Worm (Caenorhabditis elegans): ENCODE data around the gene K12H6.9.
A peak's percentile ranks its signal among the peaks of the same experiment; 100 is the strongest.

Gene K12H6.9

ce11 chrII:2807674-2808206, 16.5 kb upstream of the K12H6.9 start, which contains the start of gene K12H6.12:
Gene K12H6.12, plus strand, starts transcription at chrII:2808156.
- peak; percentile 58 for TF ChIP-seq pha-4 (tag; optimal IDR thresholded peaks at IDR 0.05)
- TF ChIP-seq nhr-11 (tag; optimal IDR thresholded peaks at IDR 0.05): peak; percentile 34
- TF ChIP-seq ceh-9 (tag; optimal IDR thresholded peaks at IDR 0.05): no peak
- peak; percentile 3 for TF ChIP-seq hmg-11 (tag; optimal IDR thresholded peaks at IDR 0.05)
- TF ChIP-seq fos-1 (tag; optimal IDR thresholded peaks at IDR 0.05): no peak

DNA sequence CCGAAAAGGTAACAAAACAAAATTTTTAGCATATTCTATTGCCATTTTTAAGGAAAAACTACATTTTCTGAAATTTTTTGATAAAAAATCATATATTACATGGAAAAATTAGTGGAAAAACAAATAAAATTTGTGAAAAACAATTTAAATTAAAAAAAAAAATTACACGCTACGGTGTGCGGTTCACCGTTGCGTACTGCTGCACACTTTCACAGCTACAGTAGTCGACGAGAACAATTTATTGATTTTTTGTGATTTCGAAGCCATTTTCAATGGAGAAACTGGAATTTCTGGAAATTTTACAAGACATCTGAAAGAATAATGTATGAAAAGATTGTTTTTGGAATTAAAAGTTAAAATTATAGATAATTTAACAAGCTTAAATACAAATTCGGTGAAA, 9.2 kb upstream of the K12H6.9 start:
- TF ChIP-seq sea-2 (GFP tag; optimal IDR thresholded peaks at IDR 0.05): no peak
- TF ChIP-seq skn-1 (tag; optimal IDR thresholded peaks at IDR 0.05): no peak
- no peak for TF ChIP-seq elt-3 (tag; optimal IDR thresholded peaks at IDR 0.05)
- no peak for TF ChIP-seq lin-15B (tag; optimal IDR thresholded peaks at IDR 0.05)
- no peak for TF ChIP-seq fkh-10 (GFP tag; optimal IDR thresholded peaks at IDR 0.05)
- no peak for TF ChIP-seq nhr-77 (tag; optimal IDR thresholded peaks at IDR 0.05)
- no peak for TF ChIP-seq ceh-9 (tag; optimal IDR thresholded peaks at IDR 0.05)
- no peak for TF ChIP-seq mdl-1 (tag; optimal IDR thresholded peaks at IDR 0.05)
- no peak for TF ChIP-seq elt-1 (tag; optimal IDR thresholded peaks at IDR 0.05)
- TF ChIP-seq unc-62 (GFP tag; optimal IDR thresholded peaks at IDR 0.05): no peak
- TF ChIP-seq ceh-28 (tag; optimal IDR thresholded peaks at IDR 0.05): no peak
- no peak for TF ChIP-seq nhr-237 (tag; optimal IDR thresholded peaks at IDR 0.05)
- no peak for TF ChIP-seq aly-2 (tag; optimal IDR thresholded peaks at IDR 0.05)
- no peak for TF ChIP-seq ZK546.5 (tag; optimal IDR thresholded peaks at IDR 0.05)
- TF ChIP-seq lsy-12 (tag; optimal IDR thresholded peaks at IDR 0.05): no peak
- no peak for TF ChIP-seq ztf-4 (tag; optimal IDR thresholded peaks at IDR 0.05)
- TF ChIP-seq zag-1 (tag; optimal IDR thresholded peaks at IDR 0.05): no peak
- no peak for TF ChIP-seq jun-1 (tag; optimal IDR thresholded peaks at IDR 0.05)
- TF ChIP-seq elt-2 (tag; optimal IDR thresholded peaks at IDR 0.05): no peak
- TF ChIP-seq R02D3.7 (tag; optimal IDR thresholded peaks at IDR 0.05): no peak

DNA sequence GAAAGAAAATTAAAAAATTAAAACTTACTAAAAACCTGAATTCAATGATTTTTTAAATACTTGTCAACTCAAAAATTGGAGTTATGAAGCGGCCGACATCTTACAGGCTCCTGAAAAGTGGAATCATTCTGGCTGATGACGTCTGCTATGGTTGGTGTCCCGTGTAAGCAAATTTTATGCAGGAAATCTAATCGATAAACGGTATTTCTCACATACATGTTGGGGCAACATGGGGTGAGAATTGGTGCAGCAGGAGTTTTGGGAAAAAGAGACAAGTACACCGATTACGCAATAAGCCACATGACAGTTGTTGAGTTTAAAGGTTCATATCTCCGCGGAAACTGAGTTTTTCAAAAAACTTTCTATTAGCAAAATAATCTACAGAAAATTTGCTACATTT, 8.8 kb upstream of the K12H6.9 start, which contains the start of gene K12H6.2:
K12H6.2 (minus strand) TSS at position 101 of the 400 bp plus-strand sequence.
- TF ChIP-seq fos-1 (tag; optimal IDR thresholded peaks at IDR 0.05) (no peak), fkh-2 (tag; optimal IDR thresholded peaks at IDR 0.05) (no peak), mdl-1 (tag; optimal IDR thresholded peaks at IDR 0.05) (no peak), jun-1 (tag; optimal IDR thresholded peaks at IDR 0.05) (no peak), lin-15B (tag; optimal IDR thresholded peaks at IDR 0.05) (no peak), R02D3.7 (tag; optimal IDR thresholded peaks at IDR 0.05) (no peak), ceh-28 (tag; optimal IDR thresholded peaks at IDR 0.05) (no peak)

- TF ChIP-seq mml-1 (tag; optimal IDR thresholded peaks at IDR 0.05) (no peak), pha-4 (tag; optimal IDR thresholded peaks at IDR 0.05) (no peak), nfya-1 (tag; optimal IDR thresholded peaks at IDR 0.05; ENCODE audit: insufficient read depth) (no peak), R02D3.7 (tag; optimal IDR thresholded peaks at IDR 0.05) (no peak), nhr-23 (tag; optimal IDR thresholded peaks at IDR 0.05) (no peak), nhr-28 (tag; optimal IDR thresholded peaks at IDR 0.05) (no peak), ztf-4 (tag; optimal IDR thresholded peaks at IDR 0.05) (no peak), skn-1 (tag; optimal IDR thresholded peaks at IDR 0.05) (no peak), sea-2 (GFP tag; optimal IDR thresholded peaks at IDR 0.05) (no peak), ztf-11 (tag; optimal IDR thresholded peaks at IDR 0.05) (no peak), fkh-2 (tag; optimal IDR thresholded peaks at IDR 0.05) (no peak), jun-1 (tag; optimal IDR thresholded peaks at IDR 0.05) (no peak), hmg-11 (tag; optimal IDR thresholded peaks at IDR 0.05) (no peak), fos-1 (tag; optimal IDR thresholded peaks at IDR 0.05) (no peak), eor-1 (tag; optimal IDR thresholded peaks at IDR 0.05) (no peak), elt-2 (tag; optimal IDR thresholded peaks at IDR 0.05) (no peak), zag-1 (tag; optimal IDR thresholded peaks at IDR 0.05) (no peak), egl-5 (tag; optimal IDR thresholded peaks at IDR 0.05) (no peak), snpc-4 (tag; optimal IDR thresholded peaks at IDR 0.05) (no peak), ama-1 (optimal IDR thresholded peaks at IDR 0.05) (no peak)
Observed at ce11 chrII:2816676-2817075, 7.5 kb upstream of the K12H6.9 start, which contains the start of gene set-13. Gene set-13, plus strand, starts transcription at chrII:2816976.

DNA sequence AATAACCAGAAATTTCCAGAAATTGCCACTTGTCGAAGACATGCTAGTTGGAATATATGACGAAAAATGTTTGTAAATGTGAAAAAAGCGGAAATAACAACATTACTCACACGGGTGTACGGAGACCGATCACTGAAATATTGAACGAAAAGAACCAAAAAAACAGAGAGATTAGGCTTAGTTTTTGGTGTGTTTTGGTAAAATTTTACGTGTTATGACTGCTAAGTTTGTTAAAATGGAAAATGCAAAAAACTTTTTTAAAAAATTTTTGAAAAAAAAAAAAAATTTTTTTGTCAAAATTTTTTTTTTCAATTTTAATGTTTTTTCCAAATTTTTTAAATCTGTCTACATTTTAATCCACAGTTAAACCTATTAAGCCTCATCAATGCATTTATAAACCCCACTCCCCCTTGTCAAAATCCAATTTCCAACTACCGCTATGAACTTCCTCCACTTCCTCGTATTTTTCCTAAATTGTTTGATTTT, 1.7 kb upstream of the K12H6.9 start, which contains the start of the genes fut-4 and K12H6.10:
fut-4 (minus strand) TSS at position 101 of the 486 bp plus-strand sequence.
K12H6.10 (plus strand) TSS at position 436 of the 486 bp plus-strand sequence.
- TF ChIP-seq nhr-77 (tag; optimal IDR thresholded peaks at IDR 0.05): no peak
- TF ChIP-seq unc-62 (GFP tag; optimal IDR thresholded peaks at IDR 0.05): no peak
- no peak for TF ChIP-seq pha-4 (tag; optimal IDR thresholded peaks at IDR 0.05)
- no peak for TF ChIP-seq hmg-11 (tag; optimal IDR thresholded peaks at IDR 0.05)
- no peak for TF ChIP-seq nhr-11 (tag; optimal IDR thresholded peaks at IDR 0.05)
- no peak for TF ChIP-seq tbx-2 (tag; optimal IDR thresholded peaks at IDR 0.05)
- no peak for TF ChIP-seq jun-1 (tag; optimal IDR thresholded peaks at IDR 0.05)
- no peak for TF ChIP-seq snpc-4 (tag; optimal IDR thresholded peaks at IDR 0.05)
- no peak for TF ChIP-seq unc-39 (tag; optimal IDR thresholded peaks at IDR 0.05)

Data from whole organism, L3 larva.